Worm (Caenorhabditis elegans) whole organism, L1 larva: ENCODE data around the gene ocr-1.

ENCODE experiments used
- C16A3.4 ChIP-seq: fragments of 150-350 bp; optimal IDR thresholded peaks from 2 replicates; lab custom pipeline; 2014; ENCODE audit warnings: missing biosample characterization, missing genetic modification characterization
- C34B4.2 ChIP-seq: sonication (generic microtip); optimal IDR thresholded peaks from 2 replicates; lab custom pipeline; 2017; ENCODE audit warnings: mild to moderate bottlenecking, missing genetic modification characterization, missing compliant biosample characterization
- F16B12.6 ChIP-seq: fragments of 150-350 bp; optimal IDR thresholded peaks from 2 replicates; lab custom pipeline; 2014; ENCODE audit warnings: missing biosample characterization, missing genetic modification characterization
- aha-1 ChIP-seq: fragments of 150-350 bp; optimal IDR thresholded peaks from 2 replicates; lab custom pipeline; 2014; ENCODE audit warnings: missing biosample characterization, missing genetic modification characterization
- alr-1 ChIP-seq: fragments of 200-800 bp; sonication (Bioruptor generic); optimal IDR thresholded peaks from 2 replicates; lab custom pipeline; 2018; ENCODE audit warnings: borderline replicate concordance, mild to moderate bottlenecking, missing genetic modification characterization, missing compliant biosample characterization
- ama-1 ChIP-seq: fragments of 150-350 bp; optimal IDR thresholded peaks from 2 replicates; lab custom pipeline; 2014
- blmp-1 ChIP-seq: fragments of 150-350 bp; optimal IDR thresholded peaks from 2 replicates; lab custom pipeline; 2014; ENCODE audit warnings: missing biosample characterization, missing genetic modification characterization
- ceh-8 ChIP-seq: fragments of 200-800 bp; sonication (Bioruptor generic); optimal IDR thresholded peaks from 2 replicates; lab custom pipeline; 2018; ENCODE audit warnings: mild to moderate bottlenecking, missing genetic modification characterization, moderate library complexity, missing compliant biosample characterization
- ceh-82 ChIP-seq, 3 experiments: fragments of 150-350 bp in 1 of 3; sonication (generic microtip) in 2 of 3; optimal IDR thresholded peaks; 2 replicates each; lab custom pipeline; 2014 to 2017; ENCODE audit warnings: missing biosample characterization in 3 of 3, missing genetic modification characterization in 3 of 3
- ceh-88 ChIP-seq: fragments of 200-800 bp; sonication (Bioruptor generic); IDR thresholded peaks from 2 replicates; pipeline ENCODE4 v1.3.6; 2022; ENCODE audit warnings: missing genetic modification characterization, missing compliant biosample characterization
- ceh-90 ChIP-seq: sonication (generic microtip); optimal IDR thresholded peaks from 2 replicates; lab custom pipeline; 2016; ENCODE audit warnings: missing genetic modification characterization, missing compliant biosample characterization
- ces-1 ChIP-seq: fragments of 150-350 bp; optimal IDR thresholded peaks from 2 replicates; lab custom pipeline; 2014; ENCODE audit warnings: missing biosample characterization, missing genetic modification reagents, missing genetic modification characterization
- dpl-1 ChIP-seq, 3 experiments: fragments of 150-350 bp in 2 of 3; sonication (generic microtip) in 1 of 3; optimal IDR thresholded peaks; 2 replicates each; lab custom pipeline; 2014 to 2017; ENCODE audit warnings: missing biosample characterization in 3 of 3, missing genetic modification characterization in 3 of 3, missing genetic modification reagents in 3 of 3
- dsc-1 ChIP-seq: sonication (generic microtip); optimal IDR thresholded peaks from 2 replicates; lab custom pipeline; 2016; ENCODE audit warnings: mild to moderate bottlenecking, missing genetic modification characterization, missing compliant biosample characterization
- efl-3 ChIP-seq: fragments of 200-800 bp; sonication (Bioruptor generic); optimal IDR thresholded peaks from 2 replicates; lab custom pipeline; 2018; ENCODE audit warnings: mild to moderate bottlenecking, missing genetic modification characterization, missing compliant biosample characterization
- egl-13 ChIP-seq: sonication (generic microtip); optimal IDR thresholded peaks from 2 replicates; lab custom pipeline; 2016; ENCODE audit warnings: missing genotype, missing genetic modification reagents, missing genetic modification characterization, missing compliant biosample characterization
- elt-2 ChIP-seq: sonication (generic microtip); optimal IDR thresholded peaks from 2 replicates; lab custom pipeline; 2016; ENCODE audit warnings: missing genetic modification characterization, mild to moderate bottlenecking, inconsistent platforms, missing compliant biosample characterization, missing genetic modification reagents
- fkh-10 ChIP-seq: sonication (generic microtip); optimal IDR thresholded peaks from 2 replicates; lab custom pipeline; 2017; ENCODE audit warnings: missing biosample characterization, missing genetic modification reagents, missing genetic modification characterization
- fkh-4 ChIP-seq: sonication (generic microtip); optimal IDR thresholded peaks from 2 replicates; lab custom pipeline; 2016; ENCODE audit warnings: missing compliant biosample characterization, missing genetic modification characterization, borderline replicate concordance
- fkh-8 ChIP-seq: sonication (generic microtip); optimal IDR thresholded peaks from 2 replicates; lab custom pipeline; 2016; ENCODE audit warnings: mild to moderate bottlenecking, missing genetic modification characterization, missing compliant biosample characterization
- fos-1 ChIP-seq: fragments of 150-350 bp; optimal IDR thresholded peaks from 2 replicates; lab custom pipeline; 2014; ENCODE audit warnings: missing biosample characterization, missing genetic modification characterization
- grh-1 ChIP-seq: fragments of 200-800 bp; sonication (Bioruptor generic); IDR thresholded peaks from 2 replicates; pipeline ENCODE4 v1.3.6; 2022; ENCODE audit warnings: missing genetic modification reagents, missing genetic modification characterization, missing compliant biosample characterization
- hlh-17 ChIP-seq: fragments of 200-800 bp; sonication (Bioruptor generic); optimal IDR thresholded peaks from 2 replicates; lab custom pipeline; 2018; ENCODE audit warnings: missing genetic modification characterization, mild to moderate bottlenecking, missing compliant biosample characterization, moderate library complexity, borderline replicate concordance
- hlh-4 ChIP-seq: sonication (generic microtip); optimal IDR thresholded peaks from 2 replicates; lab custom pipeline; 2016; ENCODE audit warnings: mild to moderate bottlenecking, missing genetic modification characterization, missing compliant biosample characterization
- hpl-2 ChIP-seq: fragments of 150-350 bp; optimal IDR thresholded peaks from 2 replicates; lab custom pipeline; 2014; ENCODE audit warnings: missing biosample characterization, missing genetic modification reagents, missing genetic modification characterization
- irx-1 ChIP-seq: sonication (generic microtip); optimal IDR thresholded peaks from 2 replicates; lab custom pipeline; 2016; ENCODE audit warnings: missing genetic modification characterization, missing compliant biosample characterization
- jun-1 ChIP-seq: fragments of 150-350 bp; optimal IDR thresholded peaks from 2 replicates; lab custom pipeline; 2014; ENCODE audit warnings: missing biosample characterization, missing genetic modification reagents, missing genetic modification characterization
- lin-14 ChIP-seq: fragments of 200-800 bp; sonication (Bioruptor generic); optimal IDR thresholded peaks from 2 replicates; lab custom pipeline; 2018; ENCODE audit warnings: mild to moderate bottlenecking, missing genetic modification characterization, moderate library complexity, missing compliant biosample characterization
- lin-15B ChIP-seq: fragments of 150-350 bp; sonication (generic microtip); optimal IDR thresholded peaks from 3 replicates; lab custom pipeline; 2014; ENCODE audit warnings: missing biosample characterization, missing genetic modification characterization
- lin-35 ChIP-seq, 2 experiments: fragments of 150-350 bp; optimal IDR thresholded peaks; 2 replicates each; lab custom pipeline; 2014; ENCODE audit warnings: missing biosample characterization in 2 of 2, missing genetic modification characterization in 2 of 2, missing genetic modification reagents in 2 of 2
- lin-39 ChIP-seq: fragments of 150-350 bp; optimal IDR thresholded peaks from 2 replicates; lab custom pipeline; 2014; ENCODE audit warnings: missing biosample characterization, missing genetic modification reagents, missing genetic modification characterization
- mdl-1 ChIP-seq, 2 experiments: fragments of 150-350 bp; optimal IDR thresholded peaks; 2 replicates each; lab custom pipeline; 2014 to 2017; ENCODE audit warnings: missing biosample characterization in 2 of 2, missing genetic modification characterization in 2 of 2, inconsistent platforms in 1 of 2
- mef-2 ChIP-seq: fragments of 150-350 bp; optimal IDR thresholded peaks from 2 replicates; lab custom pipeline; 2014; ENCODE audit warnings: missing biosample characterization, missing genetic modification characterization
- nhr-12 ChIP-seq: sonication (generic microtip); optimal IDR thresholded peaks from 2 replicates; lab custom pipeline; 2017; ENCODE audit warnings: missing biosample characterization, missing genetic modification characterization
- nhr-71 ChIP-seq: sonication (generic microtip); optimal IDR thresholded peaks from 2 replicates; lab custom pipeline; 2016; ENCODE audit warnings: mild to moderate bottlenecking, missing genetic modification characterization, moderate library complexity, missing compliant biosample characterization
- nhr-77 ChIP-seq: fragments of 150-350 bp; optimal IDR thresholded peaks from 2 replicates; lab custom pipeline; 2014; ENCODE audit warnings: missing biosample characterization, missing genetic modification characterization
- nhr-85 ChIP-seq: sonication (generic microtip); peaks from one replicate; lab custom pipeline; 2016; ENCODE audit warnings: missing genetic modification characterization, inconsistent platforms, missing compliant biosample characterization
- pag-3 ChIP-seq: sonication (generic microtip); optimal IDR thresholded peaks from 2 replicates; lab custom pipeline; 2017; ENCODE audit warnings: missing genetic modification characterization, mild to moderate bottlenecking, missing compliant biosample characterization, antibody characterized with exemption, borderline replicate concordance; ENCODE audit not compliant: insufficient read depth
- pqm-1 ChIP-seq: sonication (generic microtip); optimal IDR thresholded peaks from 3 replicates; lab custom pipeline; 2017; ENCODE audit warnings: missing biosample characterization, missing genetic modification characterization
- rnt-1 ChIP-seq: sonication (generic microtip); optimal IDR thresholded peaks from 2 replicates; lab custom pipeline; 2016; ENCODE audit warnings: mild to moderate bottlenecking, missing genetic modification characterization, moderate library complexity, missing compliant biosample characterization
- skn-1 ChIP-seq: fragments of 150-350 bp; optimal IDR thresholded peaks from 2 replicates; lab custom pipeline; 2014; ENCODE audit warnings: missing biosample characterization, missing genetic modification characterization
- snu-23 ChIP-seq: sonication (generic microtip); optimal IDR thresholded peaks from 2 replicates; lab custom pipeline; 2016; ENCODE audit warnings: missing genetic modification characterization, missing compliant biosample characterization
- sox-4 ChIP-seq: sonication (generic microtip); optimal IDR thresholded peaks from 2 replicates; lab custom pipeline; 2016; ENCODE audit warnings: missing genetic modification characterization, missing compliant biosample characterization
- sptf-1 ChIP-seq: fragments of 150-350 bp; optimal IDR thresholded peaks from 2 replicates; lab custom pipeline; 2014; ENCODE audit warnings: missing biosample characterization, missing genetic modification characterization
- sup-37 ChIP-seq: fragments of 200-800 bp; sonication (Bioruptor generic); optimal IDR thresholded peaks from 2 replicates; lab custom pipeline; 2018; ENCODE audit warnings: mild to moderate bottlenecking, missing genetic modification characterization, missing compliant biosample characterization
- swsn-7 ChIP-seq: sonication (generic microtip); optimal IDR thresholded peaks from 2 replicates; lab custom pipeline; 2016; ENCODE audit warnings: missing genetic modification characterization, missing compliant biosample characterization
- tlp-1 ChIP-seq: fragments of 150-350 bp; optimal IDR thresholded peaks from 2 replicates; lab custom pipeline; 2014; ENCODE audit warnings: missing biosample characterization, missing genetic modification characterization
- unc-30 ChIP-seq: sonication (generic microtip); optimal IDR thresholded peaks from 2 replicates; lab custom pipeline; 2017; ENCODE audit warnings: missing biosample characterization, missing genetic modification characterization
- unc-62 ChIP-seq: fragments of 150-350 bp; optimal IDR thresholded peaks from 2 replicates; lab custom pipeline; 2014; ENCODE audit warnings: missing biosample characterization, missing genetic modification reagents, missing genetic modification characterization
- unc-98 ChIP-seq: fragments of 200-800 bp; sonication (Bioruptor generic); IDR thresholded peaks from 2 replicates; pipeline ENCODE4 v1.3.6; 2022; ENCODE audit warnings: missing genetic modification characterization, missing compliant biosample characterization
- vab-15 ChIP-seq: sonication (generic microtip); optimal IDR thresholded peaks from 2 replicates; lab custom pipeline; 2017; ENCODE audit warnings: missing genotype, mild to moderate bottlenecking, missing genetic modification characterization, missing compliant biosample characterization
- zag-1 ChIP-seq: fragments of 150-350 bp; optimal IDR thresholded peaks from 2 replicates; lab custom pipeline; 2014; ENCODE audit warnings: missing biosample characterization, missing genetic modification characterization
- zip-4 ChIP-seq: fragments of 200-800 bp; sonication (Bioruptor generic); optimal IDR thresholded peaks from 2 replicates; lab custom pipeline; 2018; ENCODE audit warnings: mild to moderate bottlenecking, missing genetic modification characterization, moderate library complexity, missing compliant biosample characterization

ocr-1 gene

DNA sequence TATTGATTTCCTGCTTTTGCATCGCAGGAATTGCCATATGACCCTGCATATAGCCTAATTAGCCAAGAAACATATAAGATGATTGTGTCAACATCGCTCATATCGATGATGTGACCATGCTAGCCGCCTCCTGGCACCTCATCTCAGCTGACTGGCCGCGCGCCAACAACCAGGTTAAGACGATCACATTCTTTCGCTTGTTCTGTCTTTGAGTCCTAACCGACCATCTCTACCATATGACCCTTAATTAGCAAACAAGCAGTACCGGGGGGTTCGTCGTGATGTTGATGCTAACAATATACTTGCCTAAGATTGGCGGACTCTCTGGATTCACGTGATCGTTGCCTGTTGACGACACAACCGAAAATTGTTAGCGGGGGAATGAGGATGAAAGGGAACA is 41.6 kb upstream of the ocr-1 start (continued):
- no peak for TF ChIP-seq hlh-4 (tag; lab: Kevin White, UChicago)
- TF ChIP-seq nhr-77: no peak
- no peak for TF ChIP-seq grh-1 (GFP tag; lab: Robert Waterston, UW)
- no peak for TF ChIP-seq ces-1 (GFP tag; lab: Kevin White, UChicago)
- no peak for TF ChIP-seq efl-3 (GFP tag; lab: Kevin White, UChicago)
- TF ChIP-seq skn-1: no peak
- TF ChIP-seq jun-1 (tag; lab: Kevin White, UChicago): no peak
- TF ChIP-seq lin-14 (GFP tag; lab: Kevin White, UChicago): no peak
- no peak for TF ChIP-seq zip-4 (GFP tag; lab: Kevin White, UChicago)
- no peak for TF ChIP-seq alr-1 (tag; lab: Kevin White, UChicago)
- no peak for TF ChIP-seq fkh-8 (tag; lab: Kevin White, UChicago)
- no peak for TF ChIP-seq hlh-17
- TF ChIP-seq sup-37: no peak
- no peak for TF ChIP-seq unc-30 (tag; lab: Kevin White, UChicago)
- no peak for TF ChIP-seq lin-15B (tag; lab: Kevin White, UChicago)
- no peak for TF ChIP-seq ama-1
- peak in 1 of 2 experiments; percentile 77 for TF ChIP-seq lin-35 (GFP tag; optimal IDR thresholded peaks at IDR 0.05; lab: Kevin White, UChicago)
- no peak for TF ChIP-seq rnt-1
- TF ChIP-seq nhr-71 (tag; lab: Kevin White, UChicago): peak; percentile 44
- peak; percentile 17 for TF ChIP-seq snu-23 (GFP tag; lab: Kevin White, UChicago)
- TF ChIP-seq nhr-85 (tag; lab: Kevin White, UChicago): peak; percentile 86
- TF ChIP-seq nhr-12: no peak
- no peak for TF ChIP-seq lin-39 (tag; lab: Kevin White, UChicago)
- TF ChIP-seq ceh-82 (tag; optimal IDR thresholded peaks at IDR 0.05; lab: Kevin White, UChicago): no peak
- TF ChIP-seq unc-98 (GFP tag; lab: Robert Waterston, UW): no peak
- no peak for TF ChIP-seq unc-62 (GFP tag; lab: Kevin White, UChicago)
- TF ChIP-seq dpl-1 (GFP tag; optimal IDR thresholded peaks at IDR 0.05; lab: Kevin White, UChicago): peak in 1 of 3 experiments; percentile 23
- TF ChIP-seq ceh-88 (GFP tag; lab: Robert Waterston, UW): no peak
- TF ChIP-seq ceh-8 (GFP tag; lab: Kevin White, UChicago): no peak
- no peak for TF ChIP-seq fkh-4 (tag; lab: Kevin White, UChicago)
- no peak for TF ChIP-seq hpl-2 (GFP tag; lab: Kevin White, UChicago)
- no peak for TF ChIP-seq irx-1 (tag; lab: Kevin White, UChicago)
- no peak for TF ChIP-seq C34B4.2
- no peak for TF ChIP-seq ceh-90 (tag; lab: Kevin White, UChicago)
- no peak for TF ChIP-seq pqm-1 (tag; lab: Kevin White, UChicago)
- no peak for TF ChIP-seq elt-2 (tag; lab: Kevin White, UChicago)
- no peak for TF ChIP-seq C16A3.4 (tag; lab: Kevin White, UChicago)
- no peak for TF ChIP-seq tlp-1 (tag; lab: Kevin White, UChicago)
- TF ChIP-seq sptf-1 (tag; lab: Kevin White, UChicago): no peak
- TF ChIP-seq F16B12.6 (tag; lab: Kevin White, UChicago): no peak
- TF ChIP-seq sox-4 (tag; lab: Kevin White, UChicago): no peak
- no peak for TF ChIP-seq swsn-7 (tag; lab: Kevin White, UChicago)
- no peak for TF ChIP-seq egl-13 (tag; lab: Kevin White, UChicago)
- no peak for TF ChIP-seq zag-1 (tag; lab: Kevin White, UChicago)

DNA sequence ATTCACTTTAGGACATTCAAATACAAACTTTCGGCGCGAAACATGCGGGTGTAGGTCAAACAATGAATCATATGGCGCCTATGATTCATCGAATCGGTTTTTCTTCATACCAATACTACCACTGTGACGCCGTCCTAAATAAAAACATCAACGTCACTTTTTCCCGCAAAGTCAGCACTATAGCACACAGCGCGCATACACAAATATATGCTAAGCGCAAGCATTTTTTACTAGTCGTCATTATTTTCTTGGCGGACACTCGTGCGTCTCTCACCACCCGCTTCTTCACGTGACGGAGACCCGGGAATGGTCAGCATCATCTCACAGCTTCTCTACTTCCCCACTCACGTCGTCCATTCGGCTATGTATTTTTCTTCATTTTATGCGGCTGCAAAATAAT is 41.0 kb upstream of the ocr-1 start:
- TF ChIP-seq nhr-85 (tag; lab: Kevin White, UChicago): peak; percentile 53
- no peak for TF ChIP-seq fos-1 (tag; lab: Kevin White, UChicago)
- no peak for TF ChIP-seq C34B4.2
- no peak for TF ChIP-seq sptf-1 (tag; lab: Kevin White, UChicago)
- TF ChIP-seq mdl-1 (tag; optimal IDR thresholded peaks at IDR 0.05; lab: Kevin White, UChicago): peak in 1 of 2 experiments; percentile 58
- no peak for TF ChIP-seq ceh-88 (GFP tag; lab: Robert Waterston, UW)
- TF ChIP-seq fkh-10 (GFP tag; lab: Kevin White, UChicago): no peak
- TF ChIP-seq unc-30 (tag; lab: Kevin White, UChicago): no peak
- TF ChIP-seq vab-15 (tag; lab: Kevin White, UChicago): no peak
- no peak for TF ChIP-seq mef-2 (tag; lab: Kevin White, UChicago)
- TF ChIP-seq lin-35 (GFP tag; optimal IDR thresholded peaks at IDR 0.05; lab: Kevin White, UChicago): peak; percentile 1 to 11
- TF ChIP-seq rnt-1: no peak
- TF ChIP-seq nhr-71 (tag; lab: Kevin White, UChicago): peak; percentile 57
- TF ChIP-seq dsc-1 (tag; lab: Kevin White, UChicago): no peak
- TF ChIP-seq blmp-1: peak; percentile 46
- TF ChIP-seq pag-3 (tag; lab: Kevin White, UChicago): no peak
- peak; percentile 27 for TF ChIP-seq egl-13 (tag; lab: Kevin White, UChicago)
- no peak for TF ChIP-seq aha-1 (tag; lab: Kevin White, UChicago)
